Fruit fly (Drosophila melanogaster): ENCODE measurements around the gene CG11134.

The CG11134 gene

DNA sequence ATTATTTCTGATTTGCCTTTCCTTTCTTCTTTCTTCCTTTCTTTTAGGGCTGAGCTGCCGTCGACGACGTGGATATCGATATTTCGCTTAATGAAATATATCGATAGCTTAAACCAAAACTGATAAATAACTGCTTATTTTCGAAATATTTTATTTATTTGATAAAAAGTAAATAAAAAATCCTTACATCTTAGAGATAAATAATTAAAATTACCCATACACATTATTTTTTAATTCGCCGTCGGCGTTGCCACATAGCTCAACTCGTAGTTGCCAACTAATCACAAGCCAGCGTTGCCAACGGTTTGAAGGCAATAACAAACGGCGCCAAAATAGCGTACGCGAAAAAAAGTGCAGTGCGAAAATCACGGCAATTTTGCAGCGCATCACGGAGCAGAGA is 15.8 kb upstream of the CG11134 start, which contains the start of the genes Mrgn1 and mus101 (continued):
- TF ChIP-seq CG2129 (GFP tag; IDR thresholded peaks at IDR 0.05; ENCODE audit: partially characterized antibody) (peak; percentile 71), CG12744 (GFP tag; optimal IDR thresholded peaks at IDR 0.05) (no peak), CG13775 (GFP tag; optimal IDR thresholded peaks at IDR 0.05) (no peak), CG2199 (GFP tag; IDR thresholded peaks at IDR 0.05) (no peak), phol (tag; optimal IDR thresholded peaks at IDR 0.05) (peak; percentile 38), gfzf (GFP tag; optimal IDR thresholded peaks at IDR 0.05) (peak; percentile 23), Scr (GFP tag; IDR thresholded peaks at IDR 0.05; ENCODE audit: partially characterized antibody) (peak; percentile 85), HLH3B (GFP tag; IDR thresholded peaks at IDR 0.05) (no peak), NC2α (GFP tag; optimal IDR thresholded peaks at IDR 0.05) (no peak), Oli (tag; optimal IDR thresholded peaks at IDR 0.05) (no peak), unc-4 (GFP tag; IDR thresholded peaks at IDR 0.05; ENCODE audit: partially characterized antibody) (peak; percentile 85), sens (GFP tag) (peak; percentile 73), CG9215 (GFP tag; IDR thresholded peaks at IDR 0.05) (no peak), CG8944 (GFP tag; optimal IDR thresholded peaks at IDR 0.05) (no peak), HLH54F (GFP tag; optimal IDR thresholded peaks at IDR 0.05) (no peak), Lim3 (GFP tag; IDR thresholded peaks at IDR 0.05) (no peak), ind (GFP tag; optimal IDR thresholded peaks at IDR 0.05) (no peak)

DNA sequence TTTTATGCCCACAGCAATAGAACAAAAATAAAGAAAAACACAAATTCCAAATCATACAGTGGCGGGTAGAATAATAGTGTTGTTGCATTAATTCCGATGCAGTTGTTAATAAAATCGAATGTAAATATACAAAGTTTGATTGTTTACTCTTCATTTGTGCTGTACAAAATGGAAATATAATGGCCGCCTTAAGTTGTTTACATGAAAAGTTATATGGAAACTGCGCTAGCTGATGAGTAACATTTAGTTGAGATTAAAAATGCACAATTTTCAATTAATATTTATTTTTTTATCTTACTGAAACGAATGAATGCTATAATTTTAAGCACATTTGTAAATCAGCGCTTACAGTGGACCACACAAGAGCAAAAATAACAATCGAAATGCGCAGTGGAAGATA is 2.9 kb upstream of the CG11134 start:
- TF ChIP-seq CG12659 (GFP tag; optimal IDR thresholded peaks at IDR 0.05) (peak; percentile 8), CG18262 (tag; optimal IDR thresholded peaks at IDR 0.05) (peak; percentile 33), CG8944 (GFP tag; optimal IDR thresholded peaks at IDR 0.05) (no peak), CG14014 (GFP tag; IDR thresholded peaks at IDR 0.05) (0 out of 2 replicates have a peak, but pooled peaks have one; percentile 12), CG7556 (GFP tag; optimal IDR thresholded peaks at IDR 0.05) (no peak), esg (GFP tag; conservative IDR thresholded peaks at IDR 0.05) (no peak), row (GFP tag; IDR thresholded peaks at IDR 0.05) (peak; percentile 28; the same call in 1 of the 3 replicates), GATAe (GFP tag; conservative IDR thresholded peaks at IDR 0.05) (no peak), CG11093 (GFP tag; IDR thresholded peaks at IDR 0.05) (no peak), CG17385 (GFP tag; optimal IDR thresholded peaks at IDR 0.05) (peak; percentile 21), CG12744 (GFP tag; optimal IDR thresholded peaks at IDR 0.05) (no peak), CG7372 (GFP tag; IDR thresholded peaks at IDR 0.05) (no peak), ranshi (GFP tag; IDR thresholded peaks at IDR 0.05) (0 out of 2 replicates have a peak, but pooled peaks have one; percentile 30), phol (tag; optimal IDR thresholded peaks at IDR 0.05) (peak; percentile 25), CG7928 (GFP tag; optimal IDR thresholded peaks at IDR 0.05) (no peak), CG30403 (GFP tag; optimal IDR thresholded peaks at IDR 0.05) (peak; percentile 27), Sox100B (GFP tag; optimal IDR thresholded peaks at IDR 0.05) (peak; percentile 29), CG2712 (tag; optimal IDR thresholded peaks at IDR 0.05) (peak; percentile 22), CG9932 (GFP tag; IDR thresholded peaks at IDR 0.05) (no peak), sim (GFP tag; IDR thresholded peaks at IDR 0.05) (no peak), Drgx (GFP tag; IDR thresholded peaks at IDR 0.05) (peak; percentile 60), CG9817 (tag; optimal IDR thresholded peaks at IDR 0.05) (no peak), CG4424 (GFP tag; optimal IDR thresholded peaks at IDR 0.05) (peak; percentile 5), pan (optimal IDR thresholded peaks at IDR 0.05) (no peak), pan (GFP tag; optimal IDR thresholded peaks at IDR 0.05 in 1 of 2, IDR thresholded peaks at IDR 0.05 in 1 of 2) (peak in 1 of 2 experiments; percentile 21), sens (GFP tag) (peak; percentile 70), CG10979 (tag; optimal IDR thresholded peaks at IDR 0.05) (peak; percentile 29), CG11560 (tag; IDR thresholded peaks at IDR 0.05) (no peak), CG10267 (tag; optimal IDR thresholded peaks at IDR 0.05) (peak; percentile 21), CG11695 (GFP tag; IDR thresholded peaks at IDR 0.05) (peak; percentile 56; the same call in 2 of the 3 replicates), fd64A (GFP tag; optimal IDR thresholded peaks at IDR 0.05) (no peak), Rfx (GFP tag; IDR thresholded peaks at IDR 0.05) (0 out of 2 replicates have a peak, but pooled peaks have one; percentile 15), zfh1 (GFP tag; IDR thresholded peaks at IDR 0.05) (no peak), bowl (GFP tag; IDR thresholded peaks at IDR 0.05) (no peak), p53 (GFP tag; optimal IDR thresholded peaks at IDR 0.05) (no peak), CG13894 (tag; optimal IDR thresholded peaks at IDR 0.05) (no peak), CG17829 (tag; optimal IDR thresholded peaks at IDR 0.05) (peak; percentile 19), psq (GFP tag; optimal IDR thresholded peaks at IDR 0.05) (no peak)

Measured in whole organism, embryonic.